Worm (Caenorhabditis elegans) whole organism, L3 larva: Measurements from ENCODE around the gene Y45F3A.1.

ENCODE experiments used
- aly-2 ChIP-seq: fragments of 150-350 bp; optimal IDR thresholded peaks from 2 replicates; lab custom pipeline; 2014; ENCODE audit warnings: missing biosample characterization, missing genetic modification characterization
- ama-1 ChIP-seq: fragments of 150-350 bp; optimal IDR thresholded peaks from 2 replicates; lab custom pipeline; 2018
- ceh-16 ChIP-seq: sonication (generic microtip); optimal IDR thresholded peaks from 2 replicates; lab custom pipeline; 2017; ENCODE audit warnings: missing biosample characterization, missing genetic modification characterization
- ceh-82 ChIP-seq: fragments of 150-350 bp; optimal IDR thresholded peaks from 2 replicates; lab custom pipeline; 2014; ENCODE audit warnings: missing biosample characterization, missing genetic modification characterization
- daf-12 ChIP-seq: fragments of 150-350 bp; optimal IDR thresholded peaks from 2 replicates; lab custom pipeline; 2014; ENCODE audit warnings: missing biosample characterization, missing genetic modification reagents, missing genetic modification characterization
- egl-27 ChIP-seq: sonication (generic microtip); optimal IDR thresholded peaks from 4 replicates; lab custom pipeline; 2017; ENCODE audit warnings: missing biosample characterization, missing genetic modification reagents, missing genetic modification characterization
- egl-5 ChIP-seq: fragments of 150-350 bp; optimal IDR thresholded peaks from 2 replicates; lab custom pipeline; 2017; ENCODE audit warnings: missing biosample characterization, missing genetic modification reagents, missing genetic modification characterization, inconsistent platforms
- elt-1 ChIP-seq: fragments of 150-350 bp; optimal IDR thresholded peaks from 2 replicates; lab custom pipeline; 2014; ENCODE audit warnings: missing biosample characterization, missing genetic modification characterization
- elt-2 ChIP-seq: sonication (generic microtip); optimal IDR thresholded peaks from 2 replicates; lab custom pipeline; 2016; ENCODE audit warnings: missing genetic modification reagents, mild to moderate bottlenecking, missing genetic modification characterization, missing compliant biosample characterization
- eor-1 ChIP-seq, 2 experiments: fragments of 150-350 bp; optimal IDR thresholded peaks; 2 replicates each; lab custom pipeline; 2014 to 2018; ENCODE audit warnings: missing biosample characterization in 2 of 2, missing genetic modification characterization in 2 of 2
- fkh-2 ChIP-seq: fragments of 150-350 bp; optimal IDR thresholded peaks from 2 replicates; lab custom pipeline; 2014; ENCODE audit warnings: missing biosample characterization, missing genetic modification reagents, missing genetic modification characterization
- hmg-11 ChIP-seq: sonication (generic microtip); optimal IDR thresholded peaks from 2 replicates; lab custom pipeline; 2016; ENCODE audit warnings: missing genetic modification characterization, missing compliant biosample characterization
- jun-1 ChIP-seq: fragments of 150-350 bp; optimal IDR thresholded peaks from 2 replicates; lab custom pipeline; 2014; ENCODE audit warnings: missing biosample characterization, missing genetic modification reagents, missing genetic modification characterization
- lin-15B ChIP-seq: fragments of 150-350 bp; optimal IDR thresholded peaks from 2 replicates; lab custom pipeline; 2014; ENCODE audit warnings: missing biosample characterization, missing genetic modification characterization
- lin-39 ChIP-seq: fragments of 150-350 bp; optimal IDR thresholded peaks from 2 replicates; lab custom pipeline; 2018; ENCODE audit warnings: missing biosample characterization, missing genetic modification reagents, missing genetic modification characterization
- mdl-1 ChIP-seq: fragments of 150-350 bp; optimal IDR thresholded peaks from 2 replicates; lab custom pipeline; 2014; ENCODE audit warnings: missing biosample characterization, missing genetic modification characterization
- mml-1 ChIP-seq: fragments of 150-350 bp; sonication (generic microtip); optimal IDR thresholded peaks from 3 replicates; lab custom pipeline; 2014; ENCODE audit warnings: missing biosample characterization, missing genetic modification characterization
- nhr-12 ChIP-seq: fragments of 150-350 bp; optimal IDR thresholded peaks from 2 replicates; lab custom pipeline; 2014; ENCODE audit warnings: missing biosample characterization, missing genetic modification characterization
- nhr-25 ChIP-seq: sonication (generic microtip); optimal IDR thresholded peaks from 2 replicates; lab custom pipeline; 2017; ENCODE audit warnings: missing biosample characterization, missing genetic modification characterization
- nhr-28 ChIP-seq: fragments of 150-350 bp; optimal IDR thresholded peaks from 2 replicates; lab custom pipeline; 2014; ENCODE audit warnings: missing biosample characterization, missing genetic modification characterization
- nhr-43 ChIP-seq: sonication (generic microtip); optimal IDR thresholded peaks from 2 replicates; lab custom pipeline; 2016; ENCODE audit warnings: mild to moderate bottlenecking, missing genetic modification characterization, missing compliant biosample characterization; ENCODE audit not compliant: poor library complexity, severe bottlenecking
- nhr-76 ChIP-seq: fragments of 150-350 bp; sonication (generic microtip); optimal IDR thresholded peaks from 5 replicates; lab custom pipeline; 2014; ENCODE audit warnings: missing biosample characterization, missing genetic modification characterization
- nhr-77 ChIP-seq: fragments of 150-350 bp; optimal IDR thresholded peaks from 2 replicates; lab custom pipeline; 2014; ENCODE audit warnings: missing biosample characterization, missing genetic modification characterization
- pha-4 ChIP-seq: fragments of 150-350 bp; optimal IDR thresholded peaks from 2 replicates; lab custom pipeline; 2014; ENCODE audit warnings: missing biosample characterization, missing genetic modification reagents, missing genetic modification characterization
- pqm-1 ChIP-seq: fragments of 150-350 bp; optimal IDR thresholded peaks from 2 replicates; lab custom pipeline; 2017; ENCODE audit warnings: missing biosample characterization, missing genetic modification characterization, inconsistent platforms
- snpc-4 ChIP-seq: fragments of 150-350 bp; optimal IDR thresholded peaks from 2 replicates; lab custom pipeline; 2014; ENCODE audit warnings: missing biosample characterization, missing genetic modification characterization
- tbx-2 ChIP-seq: sonication (generic microtip); optimal IDR thresholded peaks from 2 replicates; lab custom pipeline; 2016; ENCODE audit warnings: mild to moderate bottlenecking, missing genetic modification characterization, missing compliant biosample characterization
- unc-39 ChIP-seq: sonication (generic microtip); optimal IDR thresholded peaks from 4 replicates; lab custom pipeline; 2017; ENCODE audit warnings: missing biosample characterization, missing genetic modification characterization
- unc-62 ChIP-seq: fragments of 150-350 bp; sonication (generic microtip); optimal IDR thresholded peaks from 4 replicates; lab custom pipeline; 2014; ENCODE audit warnings: missing biosample characterization, missing genetic modification reagents, missing genetic modification characterization
- zag-1 ChIP-seq: fragments of 150-350 bp; optimal IDR thresholded peaks from 2 replicates; lab custom pipeline; 2014; ENCODE audit warnings: missing biosample characterization, missing genetic modification characterization
- ztf-11 ChIP-seq: fragments of 150-350 bp; optimal IDR thresholded peaks from 2 replicates; lab custom pipeline; 2014; ENCODE audit warnings: missing biosample characterization, missing genetic modification characterization
- ztf-4 ChIP-seq: fragments of 150-350 bp; optimal IDR thresholded peaks from 2 replicates; lab custom pipeline; 2014; ENCODE audit warnings: missing biosample characterization, missing genetic modification characterization

The Y45F3A.1 gene

DNA sequence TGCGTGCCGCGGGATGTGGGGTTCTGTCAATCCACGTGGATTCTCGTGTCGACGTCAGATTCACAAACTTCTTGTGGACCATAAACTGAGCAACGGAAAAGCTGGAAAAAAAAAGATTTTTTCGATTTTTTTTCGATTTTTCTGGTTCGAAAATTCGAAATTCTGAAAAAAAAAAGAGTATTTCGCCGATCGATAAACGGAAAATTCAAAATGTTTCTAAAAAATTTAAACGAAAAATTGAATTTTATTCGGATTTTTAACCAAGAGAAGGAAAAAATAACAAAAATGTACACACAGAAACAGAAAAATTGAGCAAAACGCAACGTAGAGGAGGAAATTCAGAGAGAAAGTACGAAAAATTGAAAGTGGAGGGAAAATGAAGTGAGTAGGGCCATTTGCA lies 34.7 kb upstream of the Y45F3A.1 start, which contains the start of gene Y39A1A.3:
Gene Y39A1A.3, minus strand, starts transcription at position 101 of the 400 bp plus-strand sequence.
- TF ChIP-seq daf-12 (tag; lab: Kevin White, UChicago) (no peak), snpc-4 (tag; lab: Kevin White, UChicago) (no peak), ama-1 (lab: Kevin White, UChicago) (peak; percentile 32), egl-27 (no peak)

DNA sequence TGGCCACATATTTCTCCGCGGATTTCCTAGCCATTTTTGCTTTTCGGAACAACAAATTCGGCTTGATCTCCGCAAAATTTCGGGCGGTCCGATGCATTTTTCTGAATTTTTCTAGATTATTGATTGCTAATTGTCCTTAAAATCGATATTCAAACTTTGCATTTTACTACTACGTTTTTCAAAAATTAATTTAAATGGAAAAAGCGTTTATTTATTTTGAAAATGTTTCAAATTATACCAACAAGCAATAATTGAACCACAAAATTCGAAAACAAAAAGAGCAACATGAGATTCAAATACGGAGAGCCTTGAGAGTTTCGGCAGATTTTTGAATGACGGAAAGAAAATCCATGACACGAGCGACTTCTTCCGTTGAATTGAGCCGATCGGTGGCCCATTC lies 33.4 kb upstream of the Y45F3A.1 start, which contains the start of gene Y45F3A.9:
Gene Y45F3A.9, minus strand, starts transcription at position 101 of the 400 bp plus-strand sequence.
- no peak for TF ChIP-seq nhr-25 (tag; lab: Kevin White, UChicago)
- no peak for TF ChIP-seq tbx-2 (tag; lab: Kevin White, UChicago)
- TF ChIP-seq nhr-28: no peak
- TF ChIP-seq unc-39: no peak
- TF ChIP-seq ztf-11: no peak
- no peak for TF ChIP-seq unc-62 (GFP tag; lab: Kevin White, UChicago)
- TF ChIP-seq ceh-16: no peak
- no peak for TF ChIP-seq nhr-12
- TF ChIP-seq eor-1 (tag; optimal IDR thresholded peaks at IDR 0.05; lab: Kevin White, UChicago): no peak
- no peak for TF ChIP-seq lin-39 (tag; lab: Kevin White, UChicago)
- TF ChIP-seq pqm-1 (tag; lab: Kevin White, UChicago): no peak
- TF ChIP-seq lin-15B (tag; lab: Kevin White, UChicago): no peak
- no peak for TF ChIP-seq mml-1 (tag; lab: Kevin White, UChicago)
- no peak for TF ChIP-seq nhr-76 (tag; lab: Kevin White, UChicago)
- TF ChIP-seq nhr-77 (tag; lab: Kevin White, UChicago): no peak
- no peak for TF ChIP-seq daf-12 (tag; lab: Kevin White, UChicago)
- TF ChIP-seq pha-4 (tag; lab: Kevin White, UChicago): no peak
- TF ChIP-seq elt-1 (tag; lab: Kevin White, UChicago): no peak

DNA sequence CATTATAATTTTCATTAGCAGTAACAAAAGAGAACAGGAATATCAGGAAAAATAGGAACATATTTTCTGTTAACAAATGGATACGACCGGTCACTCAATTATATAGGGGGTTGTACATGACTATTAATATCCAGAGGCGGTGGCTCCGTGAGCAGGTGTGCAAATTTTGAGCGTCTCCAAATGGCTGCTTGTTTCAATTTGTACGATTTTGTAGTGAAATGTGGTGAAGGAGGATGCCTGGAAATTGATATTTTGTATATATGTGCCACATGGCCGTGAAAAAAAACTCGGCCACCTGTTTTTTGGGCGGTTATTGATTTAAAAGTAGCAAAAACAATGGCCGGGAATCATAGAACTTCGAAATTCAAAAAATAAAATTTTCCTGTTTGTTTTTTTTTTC lies 31.0 kb upstream of the Y45F3A.1 start, which contains the start of gene Y45F3A.8:
Gene Y45F3A.8, minus strand, starts transcription at position 101 of the 400 bp plus-strand sequence.
- TF ChIP-seq snpc-4 (tag; lab: Kevin White, UChicago): no peak
- TF ChIP-seq nhr-43 (tag; lab: Kevin White, UChicago): no peak
- TF ChIP-seq ztf-4 (tag; lab: Kevin White, UChicago): no peak
- no peak for TF ChIP-seq aly-2 (tag; lab: Kevin White, UChicago)
- no peak for TF ChIP-seq elt-2 (tag; lab: Kevin White, UChicago)
- TF ChIP-seq hmg-11: no peak
- no peak for TF ChIP-seq ceh-82 (tag; lab: Kevin White, UChicago)
- TF ChIP-seq unc-62 (GFP tag; lab: Kevin White, UChicago): no peak

DNA sequence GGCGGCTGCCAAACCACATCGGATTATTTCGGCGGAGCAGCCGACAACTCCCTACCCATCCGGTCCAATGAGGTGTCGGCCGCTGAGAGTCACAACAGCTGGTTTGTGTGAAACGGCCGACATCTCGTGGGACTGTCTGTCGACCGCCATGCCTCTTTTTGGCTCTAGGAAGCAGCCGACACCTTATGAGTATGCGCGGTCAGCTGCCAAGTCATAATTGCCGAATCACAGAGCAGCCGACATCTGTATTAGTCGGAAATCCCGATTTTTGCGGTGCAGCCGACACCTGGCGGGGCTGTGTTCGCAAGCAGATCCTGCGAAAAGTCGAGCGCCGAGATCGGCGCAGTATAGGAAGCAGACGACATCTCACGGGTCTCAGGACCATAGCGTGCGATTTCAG lies 30.4 kb upstream of the Y45F3A.1 start:
- no peak for TF ChIP-seq nhr-25 (tag; lab: Kevin White, UChicago)
- TF ChIP-seq zag-1 (tag; lab: Kevin White, UChicago): no peak
- TF ChIP-seq lin-39 (tag; lab: Kevin White, UChicago): no peak
- no peak for TF ChIP-seq ama-1 (lab: Kevin White, UChicago)
- no peak for TF ChIP-seq aly-2 (tag; lab: Kevin White, UChicago)
- TF ChIP-seq nhr-28: no peak
- no peak for TF ChIP-seq nhr-43 (tag; lab: Kevin White, UChicago)

DNA sequence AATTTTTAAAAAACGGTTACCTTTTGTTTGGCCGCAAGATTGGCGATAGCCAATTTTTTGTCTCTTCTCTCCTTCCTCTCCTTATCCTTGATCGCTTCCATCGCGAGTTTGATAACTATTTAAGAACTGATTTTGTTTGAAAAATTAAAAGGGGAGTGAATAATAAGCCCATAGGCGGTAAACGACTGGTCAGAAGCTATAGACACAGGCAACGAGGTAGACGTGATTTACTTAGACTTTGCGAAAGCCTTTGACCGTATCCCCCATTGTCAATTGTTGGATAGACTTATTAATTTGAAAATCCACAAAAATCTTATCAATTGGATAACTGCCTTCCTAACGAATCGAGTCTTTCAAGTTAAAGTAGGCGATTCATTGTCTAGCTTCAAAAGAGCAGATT lies 24.5 kb upstream of the Y45F3A.1 start, which contains the start of gene Y45F3A.5:
Gene Y45F3A.5, minus strand, starts transcription at position 101 of the 400 bp plus-strand sequence.
- TF ChIP-seq egl-27 (no peak), egl-5 (tag; lab: Kevin White, UChicago) (no peak), fkh-2 (tag; lab: Kevin White, UChicago) (no peak), aly-2 (tag; lab: Kevin White, UChicago) (no peak), mdl-1 (tag; lab: Kevin White, UChicago) (no peak), ceh-82 (tag; lab: Kevin White, UChicago) (no peak), nhr-12 (no peak), unc-39 (no peak), daf-12 (tag; lab: Kevin White, UChicago) (no peak), jun-1 (tag; lab: Kevin White, UChicago) (no peak), pha-4 (tag; lab: Kevin White, UChicago) (no peak), unc-62 (GFP tag; lab: Kevin White, UChicago) (no peak)
